Worm (Caenorhabditis elegans) whole organism, L4 larva: ENCODE measurements around the gene C03A3.2.

ENCODE experiments used
- F10B5.3 ChIP-seq: sonication (generic microtip); optimal IDR thresholded peaks from 2 replicates; lab custom pipeline; 2016; ENCODE audit warnings: mild to moderate bottlenecking, missing genetic modification characterization, missing compliant biosample characterization
- R02D3.7 ChIP-seq: fragments of 150-350 bp; sonication (generic microtip); optimal IDR thresholded peaks from 3 replicates; lab custom pipeline; 2014; ENCODE audit warnings: missing biosample characterization, missing genetic modification characterization
- Y105C5A.15 ChIP-seq: fragments of 200-800 bp; sonication (Bioruptor generic); IDR thresholded peaks from 2 replicates; pipeline ENCODE4 v1.3.6; 2022; ENCODE audit warnings: missing genetic modification characterization, missing compliant biosample characterization
- Y5F2A.4 ChIP-seq: fragments of 200-800 bp; sonication (Bioruptor generic); optimal IDR thresholded peaks from 2 replicates; lab custom pipeline; 2018; ENCODE audit warnings: mild to moderate bottlenecking, missing genetic modification characterization, missing compliant biosample characterization
- ZK546.5 ChIP-seq, 2 experiments: sonication (generic microtip); optimal IDR thresholded peaks; 2 replicates each; lab custom pipeline; 2017; ENCODE audit warnings: missing biosample characterization in 2 of 2, missing genetic modification characterization in 2 of 2
- ceh-62 ChIP-seq: sonication (generic microtip); optimal IDR thresholded peaks from 2 replicates; lab custom pipeline; 2017; ENCODE audit warnings: missing biosample characterization, missing genetic modification characterization
- daf-16 ChIP-seq, 3 experiments: sonication (generic microtip); optimal IDR thresholded peaks; 2 replicates each; lab custom pipeline; 2016 to 2017; ENCODE audit warnings: missing genetic modification characterization in 3 of 3, missing genetic modification reagents in 3 of 3, mild to moderate bottlenecking in 2 of 3, missing compliant biosample characterization in 2 of 3, missing biosample characterization in 1 of 3, moderate library complexity in 1 of 3
- dmd-6 ChIP-seq: fragments of 200-800 bp; sonication (Bioruptor generic); IDR thresholded peaks from 2 replicates; pipeline ENCODE4 v1.3.6; 2022; ENCODE audit warnings: missing genetic modification reagents, missing genetic modification characterization, missing compliant biosample characterization
- dve-1 ChIP-seq: sonication (generic microtip); optimal IDR thresholded peaks from 2 replicates; lab custom pipeline; 2017; ENCODE audit warnings: antibody characterized with exemption, mild to moderate bottlenecking, missing genetic modification characterization, missing compliant biosample characterization; ENCODE audit not compliant: insufficient read depth
- egl-27 ChIP-seq: sonication (generic microtip); optimal IDR thresholded peaks from 3 replicates; lab custom pipeline; 2017; ENCODE audit warnings: missing biosample characterization, missing genetic modification reagents, missing genetic modification characterization
- fkh-10 ChIP-seq: fragments of 150-350 bp; optimal IDR thresholded peaks from 2 replicates; lab custom pipeline; 2014; ENCODE audit warnings: missing biosample characterization, missing genetic modification reagents, missing genetic modification characterization
- hlh-11 ChIP-seq: fragments of 200-800 bp; sonication (Bioruptor generic); optimal IDR thresholded peaks from 2 replicates; lab custom pipeline; 2018; ENCODE audit warnings: mild to moderate bottlenecking, missing genetic modification characterization, missing compliant biosample characterization
- hlh-30 ChIP-seq: sonication (generic microtip); optimal IDR thresholded peaks from 2 replicates; lab custom pipeline; 2017; ENCODE audit warnings: antibody characterized with exemption, mild to moderate bottlenecking, missing genetic modification characterization, missing compliant biosample characterization; ENCODE audit not compliant: insufficient read depth
- hmg-1.1 ChIP-seq: fragments of 200-800 bp; sonication (Bioruptor generic); IDR thresholded peaks from 2 replicates; pipeline ENCODE4 v1.3.6; 2022; ENCODE audit warnings: missing genetic modification reagents, missing genetic modification characterization, missing compliant biosample characterization
- lim-7 ChIP-seq: fragments of 200-800 bp; sonication (Bioruptor generic); IDR thresholded peaks from 2 replicates; pipeline ENCODE4 v1.3.6; 2022; ENCODE audit warnings: missing genetic modification characterization, missing compliant biosample characterization
- lin-39 ChIP-seq: fragments of 150-350 bp; optimal IDR thresholded peaks from 2 replicates; lab custom pipeline; 2014; ENCODE audit warnings: missing biosample characterization, missing genetic modification reagents, missing genetic modification characterization
- madf-9 ChIP-seq: fragments of 200-800 bp; sonication (Bioruptor generic); conservative IDR thresholded peaks from 2 replicates; pipeline ENCODE4 v1.3.6; 2022; ENCODE audit warnings: missing genetic modification reagents, missing genetic modification characterization, missing compliant biosample characterization
- mdl-1 ChIP-seq, 2 experiments: fragments of 150-350 bp in 1 of 2; sonication (generic microtip) in 1 of 2; optimal IDR thresholded peaks; 2 replicates each; lab custom pipeline; 2014 to 2017; ENCODE audit warnings: missing biosample characterization in 2 of 2, missing genetic modification characterization in 2 of 2
- mes-2 ChIP-seq: sonication (generic microtip); optimal IDR thresholded peaks from 2 replicates; lab custom pipeline; 2016; ENCODE audit warnings: missing genotype, mild to moderate bottlenecking, missing genetic modification characterization, missing compliant biosample characterization; ENCODE audit not compliant: poor library complexity, severe bottlenecking
- mxl-2 ChIP-seq: fragments of 200-800 bp; sonication (Bioruptor generic); conservative IDR thresholded peaks from 2 replicates; pipeline ENCODE4 v1.3.6; 2022; ENCODE audit warnings: missing genetic modification reagents, missing genetic modification characterization, missing compliant biosample characterization
- nhr-28 ChIP-seq: fragments of 150-350 bp; optimal IDR thresholded peaks from 2 replicates; lab custom pipeline; 2014; ENCODE audit warnings: missing biosample characterization, missing genetic modification characterization
- nhr-41 ChIP-seq: fragments of 200-800 bp; sonication (Bioruptor generic); IDR thresholded peaks from 2 replicates; pipeline ENCODE4 v1.3.6; 2022; ENCODE audit warnings: missing genetic modification reagents, missing genetic modification characterization, missing compliant biosample characterization
- nhr-48 ChIP-seq: sonication (generic microtip); optimal IDR thresholded peaks from 2 replicates; lab custom pipeline; 2016; ENCODE audit warnings: mild to moderate bottlenecking, missing genetic modification characterization, missing compliant biosample characterization
- nhr-6 ChIP-seq: fragments of 150-350 bp; optimal IDR thresholded peaks from 2 replicates; lab custom pipeline; 2014; ENCODE audit warnings: missing biosample characterization, missing genetic modification characterization
- snpc-4 ChIP-seq: fragments of 150-350 bp; optimal IDR thresholded peaks from 2 replicates; lab custom pipeline; 2014; ENCODE audit warnings: missing biosample characterization, missing genetic modification characterization
- spr-1 ChIP-seq: sonication (generic microtip); optimal IDR thresholded peaks from 2 replicates; lab custom pipeline; 2016; ENCODE audit warnings: mild to moderate bottlenecking, missing genetic modification characterization, missing compliant biosample characterization
- tag-97 ChIP-seq: fragments of 200-800 bp; sonication (Bioruptor generic); IDR thresholded peaks from 2 replicates; pipeline ENCODE4 v1.3.6; 2022; ENCODE audit warnings: missing genetic modification characterization, missing compliant biosample characterization
- tra-1 ChIP-seq: fragments of 200-800 bp; sonication (Bioruptor generic); IDR thresholded peaks from 2 replicates; pipeline ENCODE4 v1.3.6; 2022; ENCODE audit warnings: missing genetic modification reagents, missing genetic modification characterization, missing compliant biosample characterization
- unc-39 ChIP-seq: sonication (generic microtip); optimal IDR thresholded peaks from 2 replicates; lab custom pipeline; 2017; ENCODE audit warnings: missing biosample characterization, missing genetic modification characterization
- unc-62 ChIP-seq, 3 experiments: fragments of 150-350 bp in 1 of 3; sonication (generic microtip); optimal IDR thresholded peaks in 2 of 3; peaks in 1 of 3; 1 replicate in 1 of 3; 2 replicates in 2 of 3; lab custom pipeline; 2014 to 2017; ENCODE audit warnings: missing biosample characterization in 3 of 3, missing genetic modification characterization in 3 of 3, missing genetic modification reagents in 3 of 3, missing genotype in 1 of 3
- zag-1 ChIP-seq: fragments of 150-350 bp; optimal IDR thresholded peaks from 2 replicates; lab custom pipeline; 2014; ENCODE audit warnings: missing biosample characterization, missing genetic modification characterization
- zfp-3 ChIP-seq: fragments of 200-800 bp; sonication (Bioruptor generic); conservative IDR thresholded peaks from 2 replicates; pipeline ENCODE4 v1.3.6; 2022; ENCODE audit warnings: missing genetic modification reagents, missing genetic modification characterization, missing compliant biosample characterization
- zip-11 ChIP-seq: fragments of 200-800 bp; sonication (Bioruptor generic); IDR thresholded peaks from 2 replicates; pipeline ENCODE4 v1.3.6; 2022; ENCODE audit warnings: missing genetic modification characterization, missing compliant biosample characterization
- zip-2 ChIP-seq: fragments of 150-350 bp; optimal IDR thresholded peaks from 2 replicates; lab custom pipeline; 2014; ENCODE audit warnings: missing biosample characterization, missing genetic modification characterization

The C03A3.2 gene

DNA sequence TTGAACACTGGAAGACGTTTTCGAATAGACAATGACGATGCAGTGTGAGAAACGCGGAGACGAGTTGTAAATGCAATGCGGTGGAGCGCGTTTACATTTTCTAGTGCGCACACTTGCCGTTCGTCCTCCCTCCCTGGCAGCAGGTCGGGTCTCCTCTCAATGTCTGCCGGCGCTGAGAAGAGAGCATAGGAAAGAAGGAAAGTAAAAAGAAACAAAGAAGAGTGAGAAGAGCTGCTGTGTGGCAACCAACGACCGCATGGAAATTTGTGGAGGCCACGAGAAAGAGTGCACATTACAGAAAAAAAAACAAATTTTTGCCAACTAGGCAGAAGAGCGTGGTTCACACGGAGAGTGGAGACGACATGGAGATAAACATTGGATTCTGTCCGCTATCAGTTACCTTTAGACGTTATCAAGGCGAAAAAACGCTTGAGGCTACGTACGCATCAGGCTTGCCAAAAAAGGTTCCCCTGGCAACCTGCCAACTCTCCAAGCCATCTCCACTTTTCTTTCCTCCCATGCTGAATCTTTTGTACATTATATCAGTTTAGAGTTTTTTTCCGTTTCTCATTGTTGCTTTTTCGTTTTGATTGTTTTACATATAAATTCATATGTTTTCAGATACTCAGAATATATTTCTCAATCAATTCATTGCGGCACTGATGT is 37.1 kb downstream of the C03A3.2 start, which contains the start of the genes snrp-40.1 and F08G12.3 (continued):
- TF ChIP-seq tag-97 (GFP tag; lab: Robert Waterston, UW) (no peak), Y5F2A.4 (GFP tag; lab: Kevin White, UChicago) (no peak), dve-1 (tag; lab: Kevin White, UChicago) (peak; percentile 89), lim-7 (GFP tag; lab: Robert Waterston, UW) (no peak), dmd-6 (GFP tag; lab: Robert Waterston, UW) (peak; percentile 79), mdl-1 (tag; optimal IDR thresholded peaks at IDR 0.05; lab: Kevin White, UChicago) (peak; percentile 59 to 88), tra-1 (GFP tag; lab: Robert Waterston, UW) (peak; percentile 50; the same call in 1 of the 2 replicates), nhr-48 (tag; lab: Kevin White, UChicago) (peak; percentile 68), ZK546.5 (tag; optimal IDR thresholded peaks at IDR 0.05; lab: Kevin White, UChicago) (no peak), Y105C5A.15 (GFP tag; lab: Robert Waterston, UW) (no peak), zip-11 (GFP tag; lab: Robert Waterston, UW) (no peak), egl-27 (tag; lab: Kevin White, UChicago) (no peak), hmg-1.1 (GFP tag; lab: Robert Waterston, UW) (peak; percentile 92), zfp-3 (GFP tag; lab: Robert Waterston, UW) (no peak), nhr-6 (tag; lab: Kevin White, UChicago) (peak; percentile 86), lin-39 (tag; lab: Kevin White, UChicago) (no peak), spr-1 (tag; lab: Kevin White, UChicago) (peak; percentile 35)

DNA sequence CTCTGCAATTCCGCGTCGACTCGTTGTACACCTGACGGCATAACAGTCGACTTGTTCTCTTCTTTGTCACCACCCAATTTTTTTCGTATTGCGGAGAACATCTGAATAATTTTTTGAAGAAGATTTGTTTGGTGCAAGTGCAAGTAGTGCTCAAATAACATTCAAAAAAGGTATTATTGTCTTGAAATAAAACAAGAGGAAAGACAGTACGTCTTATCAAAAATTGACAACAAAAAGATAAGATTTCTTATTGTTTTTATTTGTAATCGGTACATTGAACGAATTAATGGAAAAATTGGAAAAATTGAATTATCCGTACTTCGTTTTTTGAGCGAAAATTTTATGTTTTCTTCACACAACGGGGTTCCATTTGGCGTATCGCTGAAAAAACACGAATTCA is 43.1 kb downstream of the C03A3.2 start, which contains the start of gene F08G12.1:
F08G12.1 (minus strand) TSS at position 101 of the 400 bp plus-strand sequence.
- TF ChIP-seq spr-1 (tag; lab: Kevin White, UChicago): no peak
- TF ChIP-seq dmd-6 (GFP tag; lab: Robert Waterston, UW): no peak
- no peak for TF ChIP-seq unc-39 (tag; lab: Kevin White, UChicago)
- TF ChIP-seq hlh-30 (tag; lab: Kevin White, UChicago): no peak
- no peak for TF ChIP-seq F10B5.3
- no peak for TF ChIP-seq Y105C5A.15 (GFP tag; lab: Robert Waterston, UW)
- no peak for TF ChIP-seq dve-1 (tag; lab: Kevin White, UChicago)
- no peak for TF ChIP-seq mes-2 (tag; lab: Kevin White, UChicago)
- no peak for TF ChIP-seq R02D3.7 (tag; lab: Kevin White, UChicago)
- no peak for TF ChIP-seq madf-9 (GFP tag; lab: Robert Waterston, UW)
- TF ChIP-seq nhr-41 (GFP tag; lab: Robert Waterston, UW): no peak

- no peak for TF ChIP-seq zip-11 (GFP tag; lab: Robert Waterston, UW)
- no peak for TF ChIP-seq ceh-62 (tag; lab: Kevin White, UChicago)
- TF ChIP-seq hmg-1.1 (GFP tag; lab: Robert Waterston, UW): 0 out of 2 replicates have a peak, but pooled peaks have one; percentile 11
- no peak for TF ChIP-seq mxl-2 (GFP tag; lab: Robert Waterston, UW)
- TF ChIP-seq mes-2 (tag; lab: Kevin White, UChicago): peak; percentile 54
- TF ChIP-seq snpc-4: no peak
- TF ChIP-seq, all 104 proteins: peak for 2
These were observed 44.4 kb downstream of the C03A3.2 start, which contains the start of gene vhl-1 for ce11 chrX:11307056-11307455. Gene vhl-1, plus strand, starts transcription at chrX:11307356.

DNA sequence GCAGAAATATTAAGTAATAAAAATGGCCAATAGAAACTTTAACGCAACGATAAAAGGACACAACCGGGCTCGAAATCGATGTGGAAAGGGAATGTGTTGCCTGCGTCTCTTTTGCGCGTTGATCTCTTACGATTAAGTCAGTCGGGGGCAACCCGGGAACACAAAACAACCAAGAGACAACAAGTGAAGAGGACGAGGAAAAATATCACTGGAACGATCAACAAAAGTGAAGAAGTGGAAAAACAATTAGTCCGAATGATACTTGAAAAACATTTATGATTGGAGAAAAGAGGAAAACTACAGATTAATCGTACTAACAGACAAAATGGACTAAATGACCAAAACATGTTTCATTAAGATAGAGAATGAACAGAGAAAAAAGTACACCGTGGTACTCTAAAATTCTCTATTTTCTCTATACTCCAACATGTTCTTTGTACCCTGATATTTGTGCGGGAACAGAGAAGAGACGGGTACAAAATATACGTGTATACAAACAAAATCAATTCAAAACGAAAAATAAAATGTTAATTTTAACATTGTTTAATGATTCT is 47.7 kb downstream of the C03A3.2 start, which contains the start of gene F08G12.5:
F08G12.5 (minus strand) TSS at position 1 of the 554 bp plus-strand sequence.
- peak in 1 of 2 experiments; percentile 86 for TF ChIP-seq daf-16 (GFP tag; optimal IDR thresholded peaks at IDR 0.05; lab: Kevin White, UChicago)
- TF ChIP-seq daf-16 (tag; optimal IDR thresholded peaks at IDR 0.05; lab: Kevin White, UChicago): peak; percentile 81
- no peak for TF ChIP-seq zag-1 (tag; lab: Kevin White, UChicago)
- no peak for TF ChIP-seq fkh-10 (GFP tag; lab: Kevin White, UChicago)
- TF ChIP-seq nhr-28 (tag; lab: Kevin White, UChicago): peak; percentile 74
- TF ChIP-seq tag-97 (GFP tag; lab: Robert Waterston, UW): no peak
- peak; percentile 49 for TF ChIP-seq hlh-11 (tag; lab: Kevin White, UChicago)
- TF ChIP-seq R02D3.7 (tag; lab: Kevin White, UChicago): no peak
- TF ChIP-seq unc-62 (GFP tag; optimal IDR thresholded peaks at IDR 0.05 in 1 of 2; lab: Kevin White, UChicago): peak in 1 of 2 experiments; percentile 75
- no peak for TF ChIP-seq unc-62 (tag; optimal IDR thresholded peaks at IDR 0.05; lab: Kevin White, UChicago)
- no peak for TF ChIP-seq zip-2 (tag; lab: Kevin White, UChicago)
- TF ChIP-seq, all 104 proteins: peak for 4
